Worm (Caenorhabditis elegans) whole organism, young adult: ENCODE data around the gene srxa-8.

Experiments used
- F23B12.7 ChIP-seq: sonication (generic microtip); optimal IDR thresholded peaks from 2 replicates; lab custom pipeline; 2017; ENCODE audit warnings: missing genetic modification characterization, mild to moderate bottlenecking, missing compliant biosample characterization, antibody characterized with exemption, moderate library complexity; ENCODE audit not compliant: insufficient read depth
- F33H1.4 ChIP-seq: fragments of 200-800 bp; sonication (Bioruptor generic); IDR thresholded peaks from 2 replicates; pipeline ENCODE4 v1.3.6; 2022; ENCODE audit warnings: missing genetic modification reagents, missing genetic modification characterization, missing compliant biosample characterization
- F52B5.7 ChIP-seq: sonication (generic microtip); optimal IDR thresholded peaks from 2 replicates; lab custom pipeline; 2016; ENCODE audit warnings: mild to moderate bottlenecking, missing genetic modification characterization, missing compliant biosample characterization
- K11D2.4 ChIP-seq: fragments of 200-800 bp; sonication (Bioruptor generic); IDR thresholded peaks from 2 replicates; pipeline ENCODE4 v1.3.6; 2022; ENCODE audit warnings: missing genetic modification reagents, missing genetic modification characterization, missing compliant biosample characterization
- T07F8.4 ChIP-seq: sonication (generic microtip); optimal IDR thresholded peaks from 2 replicates; lab custom pipeline; 2016; ENCODE audit warnings: mild to moderate bottlenecking, missing genetic modification characterization, moderate library complexity, missing compliant biosample characterization
- T26A5.8 ChIP-seq: sonication (generic microtip); optimal IDR thresholded peaks from 2 replicates; lab custom pipeline; 2016; ENCODE audit warnings: missing genetic modification characterization, missing compliant biosample characterization
- Y67H2A.10 ChIP-seq: fragments of 200-800 bp; sonication (Bioruptor generic); conservative IDR thresholded peaks from 2 replicates; pipeline ENCODE4 v1.3.6; 2022; ENCODE audit warnings: missing genetic modification reagents, missing genetic modification characterization, missing compliant biosample characterization
- Y79H2A.3 ChIP-seq: fragments of 200-800 bp; sonication (Bioruptor generic); conservative IDR thresholded peaks from 2 replicates; pipeline ENCODE4 v1.3.6; 2022; ENCODE audit warnings: missing genetic modification reagents, missing genetic modification characterization, missing compliant biosample characterization
- ZK185.1 ChIP-seq: sonication (generic microtip); optimal IDR thresholded peaks from 2 replicates; lab custom pipeline; 2016; ENCODE audit warnings: mild to moderate bottlenecking, missing genetic modification characterization, missing compliant biosample characterization; ENCODE audit not compliant: poor library complexity, severe bottlenecking
- aptf-3 ChIP-seq: fragments of 200-800 bp; sonication (Bioruptor generic); IDR thresholded peaks from 2 replicates; pipeline ENCODE4 v1.3.6; 2022; ENCODE audit warnings: missing genetic modification characterization, missing compliant biosample characterization
- attf-3 ChIP-seq: fragments of 200-800 bp; sonication (Bioruptor generic); conservative IDR thresholded peaks from 2 replicates; pipeline ENCODE4 v1.3.6; 2022; ENCODE audit warnings: missing genetic modification reagents, missing genetic modification characterization, missing compliant biosample characterization
- attf-6 ChIP-seq: fragments of 200-800 bp; sonication (Bioruptor generic); IDR thresholded peaks from 2 replicates; pipeline ENCODE4 v1.3.6; 2022; ENCODE audit warnings: missing genetic modification reagents, missing genetic modification characterization, missing compliant biosample characterization
- bed-2 ChIP-seq: fragments of 200-800 bp; sonication (Bioruptor generic); IDR thresholded peaks from 2 replicates; pipeline ENCODE4 v1.3.6; 2022; ENCODE audit warnings: missing genetic modification reagents, missing genetic modification characterization, missing compliant biosample characterization
- ceh-100 ChIP-seq: fragments of 200-800 bp; sonication (Bioruptor generic); IDR thresholded peaks from 2 replicates; pipeline ENCODE4 v1.3.6; 2022; ENCODE audit warnings: missing genetic modification reagents, missing genetic modification characterization, missing compliant biosample characterization
- ceh-91 ChIP-seq: fragments of 200-800 bp; sonication (Bioruptor generic); IDR thresholded peaks from 2 replicates; pipeline ENCODE4 v1.3.6; 2022; ENCODE audit warnings: missing genetic modification reagents, missing genetic modification characterization, missing compliant biosample characterization
- dpff-1 ChIP-seq: sonication (generic microtip); optimal IDR thresholded peaks from 2 replicates; lab custom pipeline; 2017; ENCODE audit warnings: mild to moderate bottlenecking, missing genetic modification characterization, missing compliant biosample characterization
- egrh-3 ChIP-seq: fragments of 200-800 bp; sonication (Bioruptor generic); IDR thresholded peaks from 2 replicates; pipeline ENCODE4 v1.3.6; 2022; ENCODE audit warnings: missing genetic modification reagents, missing genetic modification characterization, missing compliant biosample characterization
- ets-4 ChIP-seq: fragments of 200-800 bp; sonication (Bioruptor generic); optimal IDR thresholded peaks from 2 replicates; lab custom pipeline; 2018; ENCODE audit warnings: mild to moderate bottlenecking, missing genetic modification characterization, missing compliant biosample characterization
- hmg-20 ChIP-seq: fragments of 200-800 bp; sonication (Bioruptor generic); IDR thresholded peaks from 2 replicates; pipeline ENCODE4 v1.3.6; 2022; ENCODE audit warnings: missing genetic modification reagents, missing genetic modification characterization, missing compliant biosample characterization
- lag-1 ChIP-seq: fragments of 200-800 bp; sonication (Bioruptor generic); IDR thresholded peaks from 2 replicates; pipeline ENCODE4 v1.3.6; 2022; ENCODE audit warnings: missing genetic modification reagents, missing genetic modification characterization, missing compliant biosample characterization
- let-607 ChIP-seq, 2 experiments: fragments of 200-800 bp in 1 of 2; sonication (Bioruptor generic) in 1 of 2; sonication (generic microtip) in 1 of 2; optimal IDR thresholded peaks; 2 replicates each; lab custom pipeline; 2016 to 2018; ENCODE audit warnings: mild to moderate bottlenecking in 2 of 2, missing compliant biosample characterization in 2 of 2, missing genetic modification characterization in 2 of 2, moderate library complexity in 2 of 2, missing genotype in 1 of 2
- lin-26 ChIP-seq: fragments of 200-800 bp; sonication (Bioruptor generic); IDR thresholded peaks from 2 replicates; pipeline ENCODE4 v1.3.6; 2022; ENCODE audit warnings: missing genetic modification reagents, missing genetic modification characterization, missing compliant biosample characterization
- lin-35 ChIP-seq, 3 experiments: fragments of 150-350 bp in 2 of 3; sonication (generic microtip) in 1 of 3; optimal IDR thresholded peaks; 2 replicates each; lab custom pipeline; 2014 to 2018; ENCODE audit warnings: missing biosample characterization in 3 of 3, missing genetic modification characterization in 3 of 3, missing genetic modification reagents in 3 of 3
- lin-40 ChIP-seq: sonication (generic microtip); optimal IDR thresholded peaks from 2 replicates; lab custom pipeline; 2016; ENCODE audit warnings: missing genetic modification characterization, mild to moderate bottlenecking, missing compliant biosample characterization, missing genotype, missing genetic modification reagents
- lir-1 ChIP-seq: fragments of 200-800 bp; sonication (Bioruptor generic); conservative IDR thresholded peaks from 2 replicates; pipeline ENCODE4 v1.3.6; 2022; ENCODE audit warnings: missing genetic modification reagents, missing genetic modification characterization, missing compliant biosample characterization
- lsl-1 ChIP-seq: fragments of 200-800 bp; sonication (Bioruptor generic); optimal IDR thresholded peaks from 2 replicates; lab custom pipeline; 2018; ENCODE audit warnings: mild to moderate bottlenecking, missing genetic modification characterization, moderate library complexity, missing compliant biosample characterization
- madf-10 ChIP-seq: sonication (generic microtip); optimal IDR thresholded peaks from 2 replicates; lab custom pipeline; 2016; ENCODE audit warnings: mild to moderate bottlenecking, missing genetic modification characterization, missing compliant biosample characterization
- madf-3 ChIP-seq: fragments of 200-800 bp; sonication (Bioruptor generic); IDR thresholded peaks from 2 replicates; pipeline ENCODE4 v1.3.6; 2022; ENCODE audit warnings: missing genetic modification reagents, missing genetic modification characterization, missing compliant biosample characterization
- mcd-1 ChIP-seq: fragments of 200-800 bp; sonication (Bioruptor generic); IDR thresholded peaks from 2 replicates; pipeline ENCODE4 v1.3.6; 2022; ENCODE audit warnings: missing genetic modification reagents, missing genetic modification characterization, missing compliant biosample characterization
- mes-4 ChIP-seq: sonication (generic microtip); optimal IDR thresholded peaks from 2 replicates; lab custom pipeline; 2016; ENCODE audit warnings: missing genotype, missing genetic modification characterization, missing compliant biosample characterization
- mxl-1 ChIP-seq: sonication (generic microtip); optimal IDR thresholded peaks from 2 replicates; lab custom pipeline; 2016; ENCODE audit warnings: missing genetic modification characterization, missing compliant biosample characterization
- nhr-80 ChIP-seq: sonication (generic microtip); optimal IDR thresholded peaks from 2 replicates; lab custom pipeline; 2016; ENCODE audit warnings: missing genetic modification characterization, missing compliant biosample characterization
- pbrm-1 ChIP-seq: fragments of 200-800 bp; sonication (Bioruptor generic); IDR thresholded peaks from 2 replicates; pipeline ENCODE4 v1.3.6; 2022; ENCODE audit warnings: missing genetic modification reagents, missing genetic modification characterization, missing compliant biosample characterization
- rpc-1 ChIP-seq, 2 experiments: fragments of 150-350 bp in 1 of 2; sonication (generic microtip) in 1 of 2; optimal IDR thresholded peaks; 2 replicates each; lab custom pipeline; 2014 to 2018; ENCODE audit warnings: missing biosample characterization in 1 of 2, missing genetic modification characterization in 1 of 2, missing genetic modification reagents in 1 of 2, missing genotype in 1 of 2
- sea-2 ChIP-seq: fragments of 200-800 bp; sonication (Bioruptor generic); IDR thresholded peaks from 2 replicates; pipeline ENCODE4 v1.3.6; 2022; ENCODE audit warnings: missing genetic modification characterization, missing compliant biosample characterization
- snpc-1.3 ChIP-seq: sonication (generic microtip); optimal IDR thresholded peaks from 2 replicates; lab custom pipeline; 2017; ENCODE audit warnings: missing genetic modification characterization, mild to moderate bottlenecking, missing compliant biosample characterization, antibody characterized with exemption, moderate library complexity, missing genotype, missing genetic modification reagents; ENCODE audit not compliant: insufficient read depth
- tbp1 ChIP-seq: fragments of 200-800 bp; sonication (Bioruptor generic); optimal IDR thresholded peaks from 2 replicates; lab custom pipeline; 2018; ENCODE audit warnings: mild to moderate bottlenecking, missing genetic modification characterization, missing compliant biosample characterization
- unc-130 ChIP-seq: sonication (generic microtip); optimal IDR thresholded peaks from 2 replicates; lab custom pipeline; 2016; ENCODE audit warnings: missing genetic modification reagents, missing genetic modification characterization, missing compliant biosample characterization
- xnd-1 ChIP-seq: sonication (generic microtip); optimal IDR thresholded peaks from 2 replicates; lab custom pipeline; 2016; ENCODE audit warnings: missing genotype, missing genetic modification reagents, missing genetic modification characterization, missing compliant biosample characterization
- zim-3 ChIP-seq: sonication (generic microtip); optimal IDR thresholded peaks from 2 replicates; lab custom pipeline; 2017; ENCODE audit warnings: mild to moderate bottlenecking, missing genetic modification characterization, moderate library complexity, missing compliant biosample characterization
- ztf-18 ChIP-seq: sonication (generic microtip); optimal IDR thresholded peaks from 2 replicates; lab custom pipeline; 2016; ENCODE audit warnings: missing genotype, mild to moderate bottlenecking, missing genetic modification characterization, missing compliant biosample characterization
- ztf-22 ChIP-seq: fragments of 200-800 bp; sonication (Bioruptor generic); optimal IDR thresholded peaks from 2 replicates; lab custom pipeline; 2018; ENCODE audit warnings: mild to moderate bottlenecking, missing genetic modification characterization, moderate library complexity, missing compliant biosample characterization
- ztf-26 ChIP-seq: sonication (generic microtip); optimal IDR thresholded peaks from 2 replicates; lab custom pipeline; 2017; ENCODE audit warnings: missing genetic modification characterization, missing compliant biosample characterization
- ztf-6 ChIP-seq: fragments of 200-800 bp; sonication (Bioruptor generic); IDR thresholded peaks from 2 replicates; pipeline ENCODE4 v1.3.6; 2022; ENCODE audit warnings: missing genetic modification reagents, missing genetic modification characterization, missing compliant biosample characterization

Gene srxa-8

DNA sequence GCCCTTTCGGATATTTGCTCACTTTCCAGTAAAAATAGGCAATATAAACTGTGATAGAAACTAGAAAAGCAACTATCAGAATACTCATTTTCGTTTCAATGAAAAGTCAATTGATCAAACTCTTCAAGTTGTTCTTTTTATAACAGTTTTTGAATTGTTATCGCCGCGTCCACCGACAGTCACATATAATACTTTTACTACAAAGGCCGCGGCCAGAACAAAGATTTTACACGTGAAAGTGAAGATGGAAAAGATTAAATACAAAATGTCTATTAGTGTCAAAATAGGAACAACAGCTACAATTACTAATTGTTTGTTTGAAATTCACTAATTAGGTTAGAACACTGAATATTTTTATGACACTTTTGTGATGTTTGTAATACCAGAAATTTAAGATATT is 39.1 kb downstream of the srxa-8 start, which contains the start of gene cyp-14A2:
Gene cyp-14A2 (minus strand): TSS at position 101 of the 400 bp plus-strand sequence.
- TF ChIP-seq nhr-80 (tag; lab: Kevin White, UChicago): peak; percentile 35
- TF ChIP-seq ztf-26 (tag; lab: Kevin White, UChicago): no peak

DNA sequence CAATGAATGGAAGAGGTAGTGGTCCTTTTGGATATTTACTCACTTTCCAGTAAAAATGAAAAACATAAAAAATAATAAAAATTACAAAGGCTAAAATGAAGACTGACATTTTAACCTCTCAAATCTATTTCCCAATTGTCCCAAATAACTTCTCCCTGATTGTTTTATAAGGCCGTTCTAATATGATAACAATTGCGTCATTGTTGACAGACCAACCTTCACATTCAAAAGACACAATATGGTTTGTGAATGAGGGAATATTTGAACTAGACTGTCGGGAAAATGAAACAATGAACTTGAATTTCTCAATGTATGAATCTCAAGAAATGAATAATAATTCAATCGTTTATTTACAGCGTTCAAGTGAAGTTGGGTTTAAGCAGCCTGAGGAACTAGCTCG is 41.4 kb downstream of the srxa-8 start, which contains the start of gene cyp-14A1:
Gene cyp-14A1 (minus strand): TSS at position 126 of the 400 bp plus-strand sequence.
- TF ChIP-seq Y79H2A.3 (GFP tag; lab: Robert Waterston, UW): no peak
- TF ChIP-seq madf-3: no peak
- TF ChIP-seq ZK185.1: no peak
- no peak for TF ChIP-seq madf-10 (tag; lab: Kevin White, UChicago)
- TF ChIP-seq zim-3 (tag; lab: Kevin White, UChicago): no peak
- no peak for TF ChIP-seq ets-4
- TF ChIP-seq lir-1 (GFP tag; lab: Robert Waterston, UW): no peak

ce11 chrX:13264550-13264949 is 44.1 kb downstream of the srxa-8 start:
- TF ChIP-seq hmg-20 (GFP tag; lab: Robert Waterston, UW): peak; percentile 35; the same call in 1 of the 2 replicates
- TF ChIP-seq snpc-1.3: no peak
- no peak; the same call in 1 of the 2 replicates for TF ChIP-seq Y79H2A.3 (GFP tag; lab: Robert Waterston, UW)
- peak; percentile 92 for TF ChIP-seq lin-26 (GFP tag; lab: Robert Waterston, UW)
- peak; percentile 68 for TF ChIP-seq F52B5.7 (tag; lab: Kevin White, UChicago)
- 0 out of 2 replicates have a peak, but pooled peaks have one; percentile 61 for TF ChIP-seq sea-2
- peak; percentile 0 to 52 for TF ChIP-seq let-607 (tag; optimal IDR thresholded peaks at IDR 0.05; lab: Kevin White, UChicago)
- no peak for TF ChIP-seq ceh-100 (GFP tag; lab: Robert Waterston, UW)
- peak; percentile 88 for TF ChIP-seq pbrm-1 (GFP tag; lab: Robert Waterston, UW)
- TF ChIP-seq lsl-1 (GFP tag; lab: Kevin White, UChicago): no peak
- no peak for TF ChIP-seq mcd-1 (GFP tag; lab: Robert Waterston, UW)
- no peak for TF ChIP-seq attf-6 (GFP tag; lab: Robert Waterston, UW)
- peak; percentile 97 for TF ChIP-seq tbp1
- TF ChIP-seq attf-3 (GFP tag; lab: Robert Waterston, UW): peak; percentile 54; the same call in 1 of the 2 replicates
- peak; percentile 42 for TF ChIP-seq T07F8.4 (tag; lab: Kevin White, UChicago)
- TF ChIP-seq lin-35 (GFP tag; optimal IDR thresholded peaks at IDR 0.05; lab: Kevin White, UChicago): peak in 1 of 3 experiments; percentile 20
- TF ChIP-seq zim-3 (tag; lab: Kevin White, UChicago): peak; percentile 65
- peak; percentile 95 for TF ChIP-seq rpc-1 (optimal IDR thresholded peaks at IDR 0.05; lab: Kevin White, UChicago)
- TF ChIP-seq rpc-1 (tag; optimal IDR thresholded peaks at IDR 0.05; lab: Kevin White, UChicago): peak; percentile 93
- peak; percentile 72 for TF ChIP-seq F23B12.7 (tag; lab: Kevin White, UChicago)
- TF ChIP-seq aptf-3: peak; percentile 79; the same call in 1 of the 2 replicates
- TF ChIP-seq K11D2.4 (GFP tag; lab: Robert Waterston, UW): peak; percentile 66
- 0 out of 2 replicates have a peak, but pooled peaks have one; percentile 17 for TF ChIP-seq Y67H2A.10 (GFP tag; lab: Robert Waterston, UW)
- TF ChIP-seq egrh-3 (GFP tag; lab: Robert Waterston, UW): peak; percentile 53
- TF ChIP-seq lag-1: 0 out of 2 replicates have a peak, but pooled peaks have one; percentile 14
- no peak for TF ChIP-seq ztf-6 (GFP tag; lab: Robert Waterston, UW)
- TF ChIP-seq mxl-1: peak; percentile 78
- peak; percentile 67 for TF ChIP-seq mes-4 (tag; lab: Kevin White, UChicago)
- TF ChIP-seq bed-2: peak; percentile 35; the same call in 1 of the 2 replicates
- TF ChIP-seq ztf-22: no peak
- TF ChIP-seq lin-40 (tag; lab: Kevin White, UChicago): peak; percentile 76
- peak; percentile 30 for TF ChIP-seq unc-130 (GFP tag; lab: Kevin White, UChicago)
- TF ChIP-seq T26A5.8 (tag; lab: Kevin White, UChicago): peak; percentile 50
- TF ChIP-seq xnd-1 (tag; lab: Kevin White, UChicago): no peak
- TF ChIP-seq F33H1.4 (GFP tag; lab: Robert Waterston, UW): no peak
- TF ChIP-seq dpff-1: no peak
- TF ChIP-seq ztf-18 (tag; lab: Kevin White, UChicago): peak; percentile 60
- TF ChIP-seq ceh-91 (GFP tag; lab: Robert Waterston, UW): no peak
